Fruit fly (Drosophila melanogaster) whole organism, embryonic: ENCODE results near the gene Nubp1.
A peak's percentile ranks its signal among the peaks of the same experiment; 100 is the strongest.

ENCODE experiments used
- CG10366 ChIP-seq: fragments of 200-800 bp; sonication (Bioruptor generic); IDR thresholded peaks from 2 replicates; pipeline ENCODE4 v1.3.6; 2022; ENCODE audit warnings: missing biosample characterization, missing genetic modification characterization
- CG10959 ChIP-seq: fragments of 200-800 bp; sonication (Bioruptor generic); IDR thresholded peaks from 2 replicates; pipeline ENCODE4 v1.3.6; 2022; ENCODE audit warnings: missing biosample characterization, missing genetic modification characterization
- CG11504 ChIP-seq: fragments of 200-800 bp; sonication (Bioruptor generic); optimal IDR thresholded peaks from 3 replicates; lab custom pipeline; 2019; ENCODE audit warnings: missing biosample characterization, mild to moderate bottlenecking, missing genetic modification characterization, moderate library complexity
- CG13775 ChIP-seq: fragments of 200-800 bp; sonication (Bioruptor generic); optimal IDR thresholded peaks from 3 replicates; lab custom pipeline; 2017; ENCODE audit warnings: missing biosample characterization, mild to moderate bottlenecking, missing genetic modification characterization
- CG13894 ChIP-seq: fragments of 200-800 bp; sonication (Bioruptor generic); optimal IDR thresholded peaks from 3 replicates; lab custom pipeline; 2018; ENCODE audit warnings: missing biosample characterization, mild to moderate bottlenecking, missing genetic modification characterization, moderate library complexity
- CG15011 ChIP-seq: fragments of 200-800 bp; sonication (Bioruptor generic); optimal IDR thresholded peaks from 3 replicates; lab custom pipeline; 2018; ENCODE audit warnings: missing biosample characterization, mild to moderate bottlenecking, missing genetic modification characterization
- CG17359 ChIP-seq: fragments of 200-800 bp; sonication (Bioruptor generic); optimal IDR thresholded peaks from 3 replicates; lab custom pipeline; 2018; ENCODE audit warnings: missing biosample characterization, mild to moderate bottlenecking, missing genetic modification characterization, moderate library complexity
- CG31224 ChIP-seq: fragments of 200-800 bp; sonication (Bioruptor generic); IDR thresholded peaks from 2 replicates; pipeline ENCODE4 v1.3.6; 2022; ENCODE audit warnings: missing biosample characterization, missing genetic modification characterization
- CG3163 ChIP-seq: fragments of 200-800 bp; sonication (Bioruptor generic); optimal IDR thresholded peaks from 3 replicates; lab custom pipeline; 2016; ENCODE audit warnings: missing biosample characterization, missing genetic modification characterization
- CG3995 ChIP-seq: fragments of 200-800 bp; sonication (Bioruptor generic); optimal IDR thresholded peaks from 3 replicates; lab custom pipeline; 2016; ENCODE audit warnings: missing biosample characterization, missing genetic modification characterization
- CG5180 ChIP-seq: fragments of 200-800 bp; sonication (Bioruptor generic); optimal IDR thresholded peaks from 3 replicates; lab custom pipeline; 2017; ENCODE audit warnings: missing biosample characterization, missing genetic modification characterization, mild to moderate bottlenecking, moderate library complexity, missing genetic modification reagents
- CG6654 ChIP-seq: fragments of 200-800 bp; sonication (Bioruptor generic); optimal IDR thresholded peaks from 2 replicates; lab custom pipeline; 2017; ENCODE audit warnings: missing biosample characterization, mild to moderate bottlenecking, missing genetic modification characterization
- CG6689 ChIP-seq: fragments of 200-800 bp; sonication (Bioruptor generic); IDR thresholded peaks from 2 replicates; pipeline ENCODE4 v1.3.6; 2022; ENCODE audit warnings: missing biosample characterization, missing genetic modification characterization
- CG6813 ChIP-seq: fragments of 200-800 bp; sonication (Bioruptor generic); optimal IDR thresholded peaks from 2 replicates; lab custom pipeline; 2017; ENCODE audit warnings: missing biosample characterization, missing genetic modification characterization, mild to moderate bottlenecking, moderate library complexity, missing genetic modification reagents
- CG7556 ChIP-seq: fragments of 200-800 bp; sonication (Bioruptor generic); optimal IDR thresholded peaks from 2 replicates; lab custom pipeline; 2017; ENCODE audit warnings: missing biosample characterization, mild to moderate bottlenecking, missing genetic modification characterization
- CG8388 ChIP-seq: fragments of 200-800 bp; sonication (Bioruptor generic); optimal IDR thresholded peaks from 2 replicates; lab custom pipeline; 2019; ENCODE audit warnings: missing biosample characterization, mild to moderate bottlenecking, missing genetic modification characterization, moderate library complexity
- CG9876 ChIP-seq: fragments of 200-800 bp; sonication (Bioruptor generic); optimal IDR thresholded peaks from 2 replicates; lab custom pipeline; 2016; ENCODE audit warnings: missing biosample characterization, missing genetic modification characterization
- Dfd ChIP-seq, 2 experiments: fragments of >200 bp; optimal IDR thresholded peaks; 2 replicates each; lab custom pipeline; 2017; ENCODE audit warnings: missing biosample characterization in 2 of 2, missing genetic modification characterization in 2 of 2
- Dip3 ChIP-seq: fragments of 200-800 bp; sonication (Bioruptor generic); optimal IDR thresholded peaks from 3 replicates; lab custom pipeline; 2016; ENCODE audit warnings: missing biosample characterization, missing genetic modification characterization
- Dll ChIP-seq: fragments of 200-800 bp; sonication (Bioruptor generic); IDR thresholded peaks from 4 replicates; pipeline ENCODE4 v1.3.6; 2022; ENCODE audit warnings: missing biosample characterization, missing genetic modification characterization; ENCODE audit not compliant: partially characterized antibody
- Doc2 ChIP-seq: fragments of 200-800 bp; sonication (Bioruptor generic); IDR thresholded peaks from 2 replicates; pipeline ENCODE4 v1.3.6; 2022; ENCODE audit warnings: missing biosample characterization, missing genetic modification characterization
- Dp ChIP-seq: fragments of 200-800 bp; sonication (Bioruptor generic); optimal IDR thresholded peaks from 2 replicates; lab custom pipeline; 2018; ENCODE audit warnings: missing biosample characterization, mild to moderate bottlenecking, missing genetic modification characterization, moderate library complexity
- HLH4C ChIP-seq: fragments of 200-800 bp; sonication (Bioruptor generic); IDR thresholded peaks from 3 replicates; pipeline ENCODE4 v1.3.6; 2022; ENCODE audit warnings: missing biosample characterization, missing genetic modification characterization; ENCODE audit not compliant: partially characterized antibody
- Jarid2 ChIP-seq: fragments of 200-800 bp; sonication (Bioruptor generic); optimal IDR thresholded peaks from 3 replicates; lab custom pipeline; 2017; ENCODE audit warnings: mild to moderate bottlenecking, missing biosample characterization, missing genetic modification reagents, missing genetic modification characterization
- Lim3 ChIP-seq: fragments of 200-800 bp; sonication (Bioruptor generic); IDR thresholded peaks from 2 replicates; pipeline ENCODE4 v1.3.6; 2022; ENCODE audit warnings: missing biosample characterization, missing genetic modification characterization
- Lpt ChIP-seq: fragments of >200 bp; optimal IDR thresholded peaks from 2 replicates; lab custom pipeline; 2018; ENCODE audit warnings: missing biosample characterization, missing genetic modification characterization
- Mrtf ChIP-seq: fragments of 200-800 bp; sonication (Bioruptor generic); IDR thresholded peaks from 3 replicates; pipeline ENCODE4 v1.3.6; 2022; ENCODE audit warnings: missing biosample characterization, missing genetic modification characterization
- NC2α ChIP-seq: fragments of 200-800 bp; sonication (Bioruptor generic); optimal IDR thresholded peaks from 2 replicates; lab custom pipeline; 2016; ENCODE audit warnings: missing biosample characterization, missing genetic modification characterization
- Ptx1 ChIP-seq: fragments of 200-800 bp; sonication (Bioruptor generic); IDR thresholded peaks from 2 replicates; pipeline ENCODE4 v1.3.6; 2022; ENCODE audit warnings: missing biosample characterization, missing genetic modification characterization
- Sry-β ChIP-seq: fragments of 200-800 bp; sonication (Bioruptor generic); optimal IDR thresholded peaks from 2 replicates; lab custom pipeline; 2018; ENCODE audit warnings: missing biosample characterization, mild to moderate bottlenecking, missing genetic modification characterization, moderate library complexity
- Taf1 ChIP-seq: fragments of 200-800 bp; sonication (Bioruptor generic); IDR thresholded peaks from 2 replicates; pipeline ENCODE4 v1.3.6; 2022; ENCODE audit warnings: missing biosample characterization, missing genetic modification characterization
- Vsx1 ChIP-seq: fragments of 200-800 bp; sonication (Bioruptor generic); optimal IDR thresholded peaks from 2 replicates; lab custom pipeline; 2017; ENCODE audit warnings: missing biosample characterization, mild to moderate bottlenecking, missing genetic modification characterization, missing genetic modification reagents
- ash1 ChIP-seq: fragments of 200-800 bp; sonication (Bioruptor generic); optimal IDR thresholded peaks from 2 replicates; lab custom pipeline; 2018; ENCODE audit warnings: missing biosample characterization, mild to moderate bottlenecking, missing genetic modification characterization
- cwo ChIP-seq: fragments of 200-800 bp; sonication (Bioruptor generic); optimal IDR thresholded peaks from 3 replicates; lab custom pipeline; 2017; ENCODE audit warnings: missing biosample characterization, missing genetic modification characterization, mild to moderate bottlenecking, moderate library complexity, missing genetic modification reagents
- gcm2 ChIP-seq: fragments of 200-800 bp; sonication (Bioruptor generic); optimal IDR thresholded peaks from 2 replicates; lab custom pipeline; 2016; ENCODE audit warnings: missing biosample characterization, missing genetic modification characterization
- ham ChIP-seq: fragments of 200-800 bp; sonication (Bioruptor generic); IDR thresholded peaks from 2 replicates; pipeline ENCODE4 v1.3.6; 2022; ENCODE audit warnings: missing biosample characterization, missing genetic modification characterization
- lab ChIP-seq: fragments of 200-800 bp; sonication (Bioruptor generic); optimal IDR thresholded peaks from 3 replicates; lab custom pipeline; 2017; ENCODE audit warnings: missing biosample characterization, missing genetic modification characterization, mild to moderate bottlenecking, moderate library complexity, missing genetic modification reagents
- mirr ChIP-seq: fragments of 200-800 bp; sonication (Bioruptor generic); optimal IDR thresholded peaks from 3 replicates; lab custom pipeline; 2018; ENCODE audit warnings: missing biosample characterization, mild to moderate bottlenecking, missing genetic modification characterization
- nerfin-2 ChIP-seq: fragments of 200-800 bp; sonication (Bioruptor generic); IDR thresholded peaks from 2 replicates; pipeline ENCODE4 v1.3.6; 2022; ENCODE audit warnings: missing biosample characterization, missing genetic modification characterization; ENCODE audit not compliant: partially characterized antibody
- odd ChIP-seq: fragments of 200-800 bp; sonication (Bioruptor generic); optimal IDR thresholded peaks from 2 replicates; lab custom pipeline; 2017; ENCODE audit warnings: missing biosample characterization, mild to moderate bottlenecking, missing genetic modification characterization
- org-1 ChIP-seq: fragments of 200-800 bp; sonication (Bioruptor generic); optimal IDR thresholded peaks from 2 replicates; lab custom pipeline; 2017; ENCODE audit warnings: missing biosample characterization, missing genetic modification characterization
- otp ChIP-seq: fragments of 200-800 bp; sonication (Bioruptor generic); IDR thresholded peaks from 3 replicates; pipeline ENCODE4, ENCODE4 v1.3.6; 2022; ENCODE audit warnings: missing biosample characterization, missing genetic modification characterization
- peb ChIP-seq: fragments of 200-800 bp; sonication (Bioruptor generic); IDR thresholded peaks from 2 replicates; pipeline ENCODE4 v1.3.6; 2022; ENCODE audit warnings: missing biosample characterization, missing genetic modification characterization
- phol ChIP-seq: fragments of 200-800 bp; sonication (Bioruptor generic); optimal IDR thresholded peaks from 3 replicates; lab custom pipeline; 2018; ENCODE audit warnings: missing biosample characterization, mild to moderate bottlenecking, missing genetic modification characterization, moderate library complexity
- sens ChIP-seq: fragments of 200-800 bp; sonication (Bioruptor generic); peaks from one replicate; lab custom pipeline; 2016; ENCODE audit warnings: missing biosample characterization, missing genetic modification characterization
- sob ChIP-seq: fragments of 200-800 bp; sonication (Bioruptor generic); IDR thresholded peaks from 2 replicates; pipeline ENCODE4 v1.3.6; 2022; ENCODE audit warnings: missing biosample characterization, missing genetic modification characterization
- sqz ChIP-seq: fragments of 200-800 bp; sonication (Bioruptor generic); optimal IDR thresholded peaks from 3 replicates; lab custom pipeline; 2018; ENCODE audit warnings: missing biosample characterization, mild to moderate bottlenecking, missing genetic modification characterization
- vnd ChIP-seq: fragments of 200-800 bp; sonication (Bioruptor generic); IDR thresholded peaks from 3 replicates; pipeline ENCODE4 v1.3.6; 2022; ENCODE audit warnings: missing biosample characterization, missing genetic modification characterization; ENCODE audit not compliant: partially characterized antibody

The Nubp1 gene

dm6 chr2L:16683958-16684877 lies 48.1 kb upstream of the Nubp1 start, which contains the start of gene CG31807 (continued):
- TF ChIP-seq peb (GFP tag; lab: Robert Waterston, UW): no peak
- TF ChIP-seq CG6654 (GFP tag; lab: Kevin White, UChicago): peak; percentile 58
- no peak for TF ChIP-seq vnd (GFP tag; lab: Robert Waterston, UW)
- peak; percentile 41 for TF ChIP-seq CG13894 (tag; lab: Kevin White, UChicago)
- TF ChIP-seq lab (GFP tag; lab: Kevin White, UChicago): peak; percentile 68
- no peak for TF ChIP-seq Doc2 (GFP tag; lab: Robert Waterston, UW)
- TF ChIP-seq Dp (GFP tag; lab: Kevin White, UChicago): no peak
- TF ChIP-seq CG11504 (tag; lab: Kevin White, UChicago): peak; percentile 87
- peak; percentile 78 for TF ChIP-seq CG13775 (GFP tag; lab: Kevin White, UChicago)
- TF ChIP-seq CG3995 (GFP tag; lab: Kevin White, UChicago): peak; percentile 8
- TF ChIP-seq ash1: no peak
- peak; percentile 97 for TF ChIP-seq sens
- peak; percentile 62 for TF ChIP-seq cwo
- TF ChIP-seq nerfin-2: no peak
- peak; percentile 24 for TF ChIP-seq CG6813 (GFP tag; lab: Kevin White, UChicago)
- TF ChIP-seq CG5180 (GFP tag; lab: Kevin White, UChicago): peak; percentile 50
- TF ChIP-seq sqz: peak; percentile 59
- TF ChIP-seq gcm2 (GFP tag; lab: Kevin White, UChicago): peak; percentile 49
- TF ChIP-seq Taf1 (GFP tag; lab: Robert Waterston, UW): no peak
- TF ChIP-seq org-1 (GFP tag; lab: Kevin White, UChicago): peak; percentile 80
- no peak for TF ChIP-seq otp (GFP tag; lab: Robert Waterston, UW)
- peak; percentile 67 for TF ChIP-seq Vsx1 (GFP tag; lab: Kevin White, UChicago)
- peak; percentile 15; the same call in 1 of the 2 replicates for TF ChIP-seq CG10366 (GFP tag; lab: Robert Waterston, UW)
- peak; percentile 36 for TF ChIP-seq CG3163
- TF ChIP-seq CG8388 (GFP tag; lab: Kevin White, UChicago): peak; percentile 68
- no peak for TF ChIP-seq CG10959 (GFP tag; lab: Robert Waterston, UW)
- TF ChIP-seq CG9876: no peak
- peak; percentile 44 for TF ChIP-seq Dip3
- TF ChIP-seq CG7556 (GFP tag; lab: Kevin White, UChicago): peak; percentile 78
- TF ChIP-seq Dfd (GFP tag; optimal IDR thresholded peaks at IDR 0.05; lab: Kevin White, UChicago): no peak
- no peak for TF ChIP-seq Lpt
- TF ChIP-seq NC2α (GFP tag; lab: Kevin White, UChicago): peak; percentile 17
- TF ChIP-seq Dll (GFP tag; lab: Robert Waterston, UW): no peak
- TF ChIP-seq CG31224 (GFP tag; lab: Robert Waterston, UW): no peak
- TF ChIP-seq CG17359 (tag; lab: Kevin White, UChicago): peak; percentile 69
- TF ChIP-seq sob (GFP tag; lab: Robert Waterston, UW): peak; percentile 39; the same call in 1 of the 2 replicates
- TF ChIP-seq HLH4C: no peak
- TF ChIP-seq mirr (GFP tag; lab: Kevin White, UChicago): peak; percentile 13
- TF ChIP-seq Ptx1 (GFP tag; lab: Robert Waterston, UW): peak; percentile 64
- peak; percentile 70; the same call in 1 of the 2 replicates for TF ChIP-seq CG6689
- peak; percentile 76 for TF ChIP-seq odd (GFP tag; lab: Kevin White, UChicago)
- peak; percentile 37 for TF ChIP-seq CG15011 (GFP tag; lab: Kevin White, UChicago)
- TF ChIP-seq Lim3 (GFP tag; lab: Robert Waterston, UW): no peak
- no peak for TF ChIP-seq Jarid2
- peak; percentile 75 for TF ChIP-seq phol (tag; lab: Kevin White, UChicago)
- no peak; the same call in 1 of the 3 replicates for TF ChIP-seq Mrtf (GFP tag; lab: Robert Waterston, UW)
- peak; percentile 3 for TF ChIP-seq Sry-β (GFP tag; lab: Kevin White, UChicago)
- no peak for TF ChIP-seq ham
